Worm (Caenorhabditis elegans) whole organism, mixed stage, embryonic: ENCODE measurements around the gene Y37D8A.25.

ENCODE experiments used
- M03D4.4 ChIP-seq: sonication (generic microtip); optimal IDR thresholded peaks from 2 replicates; lab custom pipeline; 2017; ENCODE audit warnings: mild to moderate bottlenecking, missing genetic modification characterization, missing compliant biosample characterization
- bed-3 ChIP-seq: fragments of 200-800 bp; sonication (Bioruptor generic); optimal IDR thresholded peaks from 3 replicates; lab custom pipeline; 2018; ENCODE audit warnings: mild to moderate bottlenecking, missing genetic modification characterization, moderate library complexity, missing compliant biosample characterization
- blmp-1 ChIP-seq: fragments of 150-350 bp; optimal IDR thresholded peaks from 2 replicates; lab custom pipeline; 2014; ENCODE audit warnings: missing biosample characterization, missing genetic modification characterization
- ceh-39 ChIP-seq: fragments of 150-350 bp; optimal IDR thresholded peaks from 2 replicates; lab custom pipeline; 2014; ENCODE audit warnings: missing biosample characterization, missing genetic modification characterization
- ceh-43 ChIP-seq: fragments of 200-800 bp; sonication (Bioruptor generic); optimal IDR thresholded peaks from 2 replicates; lab custom pipeline; 2018; ENCODE audit warnings: mild to moderate bottlenecking, missing genetic modification characterization, moderate library complexity, missing compliant biosample characterization
- ceh-83 ChIP-seq: fragments of 200-800 bp; sonication (Bioruptor generic); optimal IDR thresholded peaks from 2 replicates; lab custom pipeline; 2018; ENCODE audit warnings: mild to moderate bottlenecking, missing genetic modification characterization, missing compliant biosample characterization
- ces-1 ChIP-seq: fragments of 150-350 bp; optimal IDR thresholded peaks from 2 replicates; lab custom pipeline; 2014; ENCODE audit warnings: missing biosample characterization, missing genetic modification reagents, missing genetic modification characterization
- cnd-1 ChIP-seq: fragments of 200-800 bp; sonication (Bioruptor generic); optimal IDR thresholded peaks from 2 replicates; lab custom pipeline; 2018; ENCODE audit warnings: mild to moderate bottlenecking, missing genetic modification characterization, missing compliant biosample characterization
- drap-1 ChIP-seq: fragments of 200-800 bp; sonication (Bioruptor generic); optimal IDR thresholded peaks from 3 replicates; lab custom pipeline; 2018; ENCODE audit warnings: mild to moderate bottlenecking, missing genetic modification characterization, missing compliant biosample characterization
- elt-1 ChIP-seq: sonication (generic microtip); optimal IDR thresholded peaks from 2 replicates; lab custom pipeline; 2017; ENCODE audit warnings: missing genetic modification characterization, mild to moderate bottlenecking, missing compliant biosample characterization, antibody characterized with exemption, moderate library complexity, borderline replicate concordance; ENCODE audit not compliant: insufficient read depth
- elt-3 ChIP-seq: fragments of 150-350 bp; optimal IDR thresholded peaks from 2 replicates; lab custom pipeline; 2014; ENCODE audit warnings: missing biosample characterization, missing genetic modification characterization
- flh-1 ChIP-seq: fragments of 200-800 bp; sonication (Bioruptor generic); optimal IDR thresholded peaks from 2 replicates; lab custom pipeline; 2018; ENCODE audit warnings: mild to moderate bottlenecking, missing genetic modification characterization, moderate library complexity, missing compliant biosample characterization
- ham-2 ChIP-seq: fragments of 200-800 bp; sonication (Bioruptor generic); optimal IDR thresholded peaks from 2 replicates; lab custom pipeline; 2018; ENCODE audit warnings: mild to moderate bottlenecking, missing genetic modification characterization, missing compliant biosample characterization
- hlh-1 ChIP-seq: fragments of 150-350 bp; optimal IDR thresholded peaks from 2 replicates; lab custom pipeline; 2014; ENCODE audit warnings: missing biosample characterization, missing genetic modification reagents, missing genetic modification characterization
- lin-13 ChIP-seq: fragments of 150-350 bp; optimal IDR thresholded peaks from 2 replicates; lab custom pipeline; 2014; ENCODE audit warnings: missing biosample characterization, missing genetic modification characterization
- lin-32 ChIP-seq: fragments of 200-800 bp; sonication (Bioruptor generic); optimal IDR thresholded peaks from 2 replicates; lab custom pipeline; 2018; ENCODE audit warnings: mild to moderate bottlenecking, missing genetic modification characterization, missing compliant biosample characterization
- lsy-2 ChIP-seq: fragments of 150-350 bp; optimal IDR thresholded peaks from 2 replicates; lab custom pipeline; 2014; ENCODE audit warnings: missing biosample characterization, missing genetic modification characterization
- mab-5 ChIP-seq: fragments of 150-350 bp; optimal IDR thresholded peaks from 2 replicates; lab custom pipeline; 2014; ENCODE audit warnings: missing biosample characterization, missing genetic modification characterization
- mep-1 ChIP-seq: fragments of 150-350 bp; optimal IDR thresholded peaks from 2 replicates; lab custom pipeline; 2017; ENCODE audit warnings: missing biosample characterization, missing genetic modification reagents, missing genetic modification characterization, inconsistent platforms
- mls-2 ChIP-seq: sonication (generic microtip); optimal IDR thresholded peaks from 2 replicates; lab custom pipeline; 2016; ENCODE audit warnings: mild to moderate bottlenecking, missing genetic modification characterization, moderate library complexity, missing compliant biosample characterization
- nhr-12 ChIP-seq: fragments of 150-350 bp; optimal IDR thresholded peaks from 2 replicates; lab custom pipeline; 2014; ENCODE audit warnings: missing biosample characterization, missing genetic modification characterization
- nhr-2 ChIP-seq: fragments of 150-350 bp; optimal IDR thresholded peaks from 2 replicates; lab custom pipeline; 2014; ENCODE audit warnings: missing biosample characterization, missing genetic modification characterization
- nhr-237 ChIP-seq: fragments of 150-350 bp; optimal IDR thresholded peaks from 2 replicates; lab custom pipeline; 2014; ENCODE audit warnings: missing biosample characterization, missing genetic modification characterization
- nhr-28 ChIP-seq: fragments of 150-350 bp; optimal IDR thresholded peaks from 2 replicates; lab custom pipeline; 2014; ENCODE audit warnings: missing biosample characterization, missing genetic modification characterization
- nhr-76 ChIP-seq: sonication (generic microtip); optimal IDR thresholded peaks from 2 replicates; lab custom pipeline; 2017; ENCODE audit warnings: missing biosample characterization, missing genetic modification characterization
- pha-4 ChIP-seq: fragments of 150-350 bp; optimal IDR thresholded peaks from 2 replicates; lab custom pipeline; 2018; ENCODE audit warnings: missing biosample characterization, missing genetic modification reagents, missing genetic modification characterization
- sem-2 ChIP-seq: fragments of 200-800 bp; sonication (Bioruptor generic); optimal IDR thresholded peaks from 2 replicates; lab custom pipeline; 2018; ENCODE audit warnings: mild to moderate bottlenecking, missing genetic modification characterization, missing compliant biosample characterization
- tbx-8 ChIP-seq: fragments of 200-800 bp; sonication (Bioruptor generic); optimal IDR thresholded peaks from 2 replicates; lab custom pipeline; 2018; ENCODE audit warnings: mild to moderate bottlenecking, missing genetic modification characterization, moderate library complexity, missing compliant biosample characterization
- unc-120 ChIP-seq: sonication (generic microtip); optimal IDR thresholded peaks from 2 replicates; lab custom pipeline; 2017; ENCODE audit warnings: missing genetic modification characterization, missing compliant biosample characterization; ENCODE audit not compliant: poor library complexity, severe bottlenecking
- unc-39 ChIP-seq: fragments of 150-350 bp; optimal IDR thresholded peaks from 2 replicates; lab custom pipeline; 2014; ENCODE audit warnings: missing biosample characterization, missing genetic modification characterization
- unc-62 ChIP-seq: fragments of 150-350 bp; optimal IDR thresholded peaks from 2 replicates; lab custom pipeline; 2014; ENCODE audit warnings: missing biosample characterization, missing genetic modification reagents, missing genetic modification characterization
- zip-8 ChIP-seq: fragments of 150-350 bp; optimal IDR thresholded peaks from 2 replicates; lab custom pipeline; 2014; ENCODE audit warnings: missing biosample characterization, missing genetic modification characterization
- ztf-11 ChIP-seq: fragments of 150-350 bp; optimal IDR thresholded peaks from 2 replicates; lab custom pipeline; 2014; ENCODE audit warnings: missing biosample characterization, missing genetic modification characterization

Gene Y37D8A.25

DNA sequence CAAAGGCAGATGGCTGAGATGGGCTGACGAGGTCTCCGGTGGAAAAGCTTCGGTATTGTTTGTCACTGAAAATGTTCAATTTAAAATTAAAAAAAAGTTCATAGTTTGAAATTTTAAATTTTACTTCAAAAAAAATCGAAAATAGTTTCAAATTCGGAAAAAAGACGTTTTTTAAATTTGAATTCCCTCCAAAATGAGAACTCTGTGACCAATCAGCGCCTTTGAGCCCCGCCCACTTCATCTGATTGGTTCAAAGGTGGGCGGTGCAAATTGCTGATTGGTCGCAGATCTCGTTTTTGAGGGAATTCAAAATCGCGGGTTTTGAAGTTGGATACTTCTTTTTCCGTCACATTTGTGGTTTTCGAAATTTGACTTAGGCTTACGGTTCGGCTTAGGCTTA is 18.2 kb upstream of the Y37D8A.25 start:
- TF ChIP-seq nhr-237 (tag; lab: Kevin White, UChicago) (no peak), ceh-39 (tag; lab: Kevin White, UChicago) (no peak), ztf-11 (tag; lab: Kevin White, UChicago) (no peak), drap-1 (no peak), cnd-1 (no peak), ces-1 (GFP tag; lab: Kevin White, UChicago) (no peak), blmp-1 (tag; lab: Kevin White, UChicago) (no peak), unc-62 (GFP tag; lab: Kevin White, UChicago) (no peak), mab-5 (no peak), elt-3 (tag; lab: Kevin White, UChicago) (no peak), ceh-83 (no peak), lin-13 (no peak), hlh-1 (tag; lab: Kevin White, UChicago) (no peak), elt-1 (no peak), bed-3 (no peak), sem-2 (GFP tag; lab: Kevin White, UChicago) (no peak)

DNA sequence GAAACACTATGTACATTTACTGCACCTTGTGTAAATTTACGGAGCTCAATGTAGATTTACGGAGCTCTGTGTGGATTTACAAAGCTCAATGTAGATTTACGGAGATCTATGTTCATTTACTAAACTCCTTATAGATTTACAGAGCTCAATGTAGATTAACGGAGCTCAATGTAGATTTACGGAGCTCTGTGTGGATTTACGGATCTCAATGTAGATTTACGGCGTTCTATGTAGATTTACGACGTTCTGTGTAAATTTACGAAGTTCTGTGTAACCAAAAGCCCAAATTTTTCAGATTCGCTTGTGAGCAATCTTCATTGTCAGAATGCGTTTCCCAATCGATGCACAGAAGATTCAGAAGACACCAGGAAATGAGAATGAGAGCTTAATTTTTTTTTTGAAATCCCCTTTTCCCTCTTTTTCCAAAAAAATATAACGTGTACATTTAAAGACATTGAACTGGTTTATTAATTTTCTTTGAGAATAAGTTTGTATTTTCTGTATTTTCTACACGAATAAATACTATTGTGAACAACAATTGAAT is 16.8 kb upstream of the Y37D8A.25 start:
- TF ChIP-seq nhr-28: no peak
- no peak for TF ChIP-seq hlh-1 (tag; lab: Kevin White, UChicago)
- no peak for TF ChIP-seq blmp-1 (tag; lab: Kevin White, UChicago)
- TF ChIP-seq nhr-237 (tag; lab: Kevin White, UChicago): no peak
- TF ChIP-seq nhr-12 (tag; lab: Kevin White, UChicago): no peak
- TF ChIP-seq drap-1: no peak
- TF ChIP-seq mls-2 (tag; lab: Kevin White, UChicago): no peak
- no peak for TF ChIP-seq M03D4.4
- TF ChIP-seq unc-120: no peak
- no peak for TF ChIP-seq flh-1 (GFP tag; lab: Kevin White, UChicago)
- TF ChIP-seq lsy-2 (tag; lab: Kevin White, UChicago): no peak
- no peak for TF ChIP-seq mab-5
- no peak for TF ChIP-seq cnd-1
- TF ChIP-seq unc-62 (GFP tag; lab: Kevin White, UChicago): no peak

DNA sequence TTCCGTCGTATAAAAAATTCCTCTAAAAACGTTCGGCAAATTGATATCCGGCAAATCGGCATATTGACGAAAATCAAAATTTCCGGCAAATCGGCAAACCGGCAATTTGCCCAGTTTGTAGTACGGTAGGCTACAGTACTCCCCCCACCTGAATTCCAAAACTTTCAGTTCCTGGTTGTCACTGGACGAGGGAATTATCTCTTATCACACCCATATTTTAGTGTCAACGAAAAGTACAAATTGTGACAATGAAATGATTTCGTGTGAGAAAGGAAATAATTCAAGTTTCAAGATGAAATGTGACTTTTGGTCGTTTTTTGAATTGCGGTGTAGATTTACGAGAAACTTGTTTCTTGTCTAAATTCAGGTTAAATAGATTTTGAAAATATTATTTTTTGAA is 13.0 kb upstream of the Y37D8A.25 start:
- no peak for TF ChIP-seq unc-62 (GFP tag; lab: Kevin White, UChicago)
- TF ChIP-seq drap-1: no peak
- TF ChIP-seq nhr-12 (tag; lab: Kevin White, UChicago): no peak
- no peak for TF ChIP-seq pha-4
- TF ChIP-seq lsy-2 (tag; lab: Kevin White, UChicago): no peak
- TF ChIP-seq sem-2 (GFP tag; lab: Kevin White, UChicago): no peak
- no peak for TF ChIP-seq zip-8 (tag; lab: Kevin White, UChicago)
- TF ChIP-seq ham-2 (GFP tag; lab: Kevin White, UChicago): no peak
- TF ChIP-seq mls-2 (tag; lab: Kevin White, UChicago): no peak
- TF ChIP-seq elt-3 (tag; lab: Kevin White, UChicago): no peak
- no peak for TF ChIP-seq blmp-1 (tag; lab: Kevin White, UChicago)
- no peak for TF ChIP-seq ceh-39 (tag; lab: Kevin White, UChicago)
- no peak for TF ChIP-seq tbx-8 (GFP tag; lab: Kevin White, UChicago)
- TF ChIP-seq ztf-11 (tag; lab: Kevin White, UChicago): no peak
- TF ChIP-seq nhr-76 (tag; lab: Kevin White, UChicago): no peak
- no peak for TF ChIP-seq nhr-28
- no peak for TF ChIP-seq unc-39
- TF ChIP-seq bed-3: no peak
- no peak for TF ChIP-seq ceh-83
- no peak for TF ChIP-seq mep-1 (tag; lab: Kevin White, UChicago)
- TF ChIP-seq, all 35 proteins: peak for 0

DNA sequence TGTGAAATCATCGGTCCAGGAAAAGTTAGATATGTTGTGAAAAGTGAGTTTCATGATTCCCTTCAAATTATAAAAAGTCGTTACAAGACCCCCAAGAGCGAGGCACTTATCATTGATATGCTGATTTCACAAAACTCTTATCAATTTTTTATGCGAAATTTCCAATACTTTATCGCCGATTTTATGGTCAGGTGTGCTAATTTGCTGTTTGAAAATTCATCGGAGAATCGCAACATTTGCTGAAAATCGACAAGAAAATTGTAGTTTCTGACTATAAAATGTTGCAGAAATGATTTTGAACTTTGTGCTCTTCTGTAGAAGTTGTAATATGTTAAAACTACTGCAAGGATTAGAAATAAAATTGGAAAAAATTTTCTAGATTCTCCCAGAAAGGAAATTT is 11.6 kb upstream of the Y37D8A.25 start:
- no peak for TF ChIP-seq ceh-43 (GFP tag; lab: Kevin White, UChicago)
- TF ChIP-seq nhr-2: no peak
- no peak for TF ChIP-seq unc-120
- TF ChIP-seq pha-4: no peak
- no peak for TF ChIP-seq tbx-8 (GFP tag; lab: Kevin White, UChicago)
- no peak for TF ChIP-seq M03D4.4
- no peak for TF ChIP-seq ces-1 (GFP tag; lab: Kevin White, UChicago)
- no peak for TF ChIP-seq cnd-1
- no peak for TF ChIP-seq drap-1
- TF ChIP-seq mep-1 (tag; lab: Kevin White, UChicago): no peak
- no peak for TF ChIP-seq ceh-39 (tag; lab: Kevin White, UChicago)
- TF ChIP-seq nhr-28: no peak
- TF ChIP-seq lsy-2 (tag; lab: Kevin White, UChicago): no peak
- TF ChIP-seq lin-13: no peak
- TF ChIP-seq nhr-237 (tag; lab: Kevin White, UChicago): no peak
- TF ChIP-seq flh-1 (GFP tag; lab: Kevin White, UChicago): no peak
- TF ChIP-seq elt-1: no peak
- TF ChIP-seq ztf-11 (tag; lab: Kevin White, UChicago): no peak
- no peak for TF ChIP-seq lin-32 (GFP tag; lab: Kevin White, UChicago)
